Worm (Caenorhabditis elegans): ENCODE results near the gene C29F7.10.

- TF ChIP-seq nhr-23 (tag; optimal IDR thresholded peaks at IDR 0.05) (no peak), ceh-82 (tag; optimal IDR thresholded peaks at IDR 0.05) (no peak), aly-2 (tag; optimal IDR thresholded peaks at IDR 0.05) (no peak), unc-62 (GFP tag; optimal IDR thresholded peaks at IDR 0.05) (no peak), ztf-11 (tag; optimal IDR thresholded peaks at IDR 0.05) (no peak), nhr-76 (tag; optimal IDR thresholded peaks at IDR 0.05) (no peak), zag-1 (tag; optimal IDR thresholded peaks at IDR 0.05) (no peak), skn-1 (tag; optimal IDR thresholded peaks at IDR 0.05) (no peak), elt-2 (tag; optimal IDR thresholded peaks at IDR 0.05) (no peak), nhr-25 (tag; optimal IDR thresholded peaks at IDR 0.05) (no peak), ZK546.5 (tag; optimal IDR thresholded peaks at IDR 0.05) (no peak)
These were observed 37.9 kb upstream of the C29F7.10 start, which contains the start of gene col-184 for ce11 chrX:13469047-13469633.
